Fruit fly (Drosophila melanogaster): ENCODE measurements around the gene Ppn.

Ppn gene

dm6 chr3R:28544538-28545393, 4.6 kb upstream of the Ppn start, which contains the start of gene mIF2:
Gene mIF2, minus strand, starts transcription at chr3R:28544817.
- TF ChIP-seq CG11617 (GFP tag; optimal IDR thresholded peaks at IDR 0.05) (no peak), CG33017 (tag; optimal IDR thresholded peaks at IDR 0.05) (no peak), Clk (GFP tag; optimal IDR thresholded peaks at IDR 0.05) (no peak), CG7101 (tag; optimal IDR thresholded peaks at IDR 0.05) (no peak), bab1 (GFP tag; optimal IDR thresholded peaks at IDR 0.05) (peak; percentile 8), CG14711 (tag; optimal IDR thresholded peaks at IDR 0.05) (peak; percentile 30), Hr96 (GFP tag; optimal IDR thresholded peaks at IDR 0.05) (no peak), kay (GFP tag; ENCODE audit: borderline replicate concordance) (peak; percentile 74), ovo (GFP tag; optimal IDR thresholded peaks at IDR 0.05) (no peak)

dm6 chr3R:28536794-28537193, 3.3 kb downstream of the Ppn start:
- TF ChIP-seq cic (GFP tag; optimal IDR thresholded peaks at IDR 0.05), result no peak
- no peak for TF ChIP-seq CG33017 (tag; optimal IDR thresholded peaks at IDR 0.05)
- TF ChIP-seq Mnt (GFP tag; optimal IDR thresholded peaks at IDR 0.05), result no peak
- TF ChIP-seq toe (GFP tag; optimal IDR thresholded peaks at IDR 0.05), result no peak
- no peak for TF ChIP-seq bab1 (GFP tag; optimal IDR thresholded peaks at IDR 0.05)
- no peak for TF ChIP-seq CG1620 (GFP tag; optimal IDR thresholded peaks at IDR 0.05)
- TF ChIP-seq CG7101 (tag; optimal IDR thresholded peaks at IDR 0.05), result no peak
- TF ChIP-seq CG11617 (GFP tag; optimal IDR thresholded peaks at IDR 0.05), result no peak
- no peak for TF ChIP-seq cnc (optimal IDR thresholded peaks at IDR 0.05)
- TF ChIP-seq pad (GFP tag; optimal IDR thresholded peaks at IDR 0.05), result no peak
- TF ChIP-seq CG7045 (GFP tag; optimal IDR thresholded peaks at IDR 0.05), result no peak
- no peak for TF ChIP-seq Clk (GFP tag; optimal IDR thresholded peaks at IDR 0.05)
- no peak for TF ChIP-seq tj (GFP tag; optimal IDR thresholded peaks at IDR 0.05)
- TF ChIP-seq kay (GFP tag; ENCODE audit: borderline replicate concordance), result no peak
- no peak for TF ChIP-seq ovo (GFP tag; optimal IDR thresholded peaks at IDR 0.05)
- no peak for TF ChIP-seq CG12768 (GFP tag; optimal IDR thresholded peaks at IDR 0.05)
- TF ChIP-seq Crg-1 (GFP tag; optimal IDR thresholded peaks at IDR 0.05), result no peak
- TF ChIP-seq CG5204 (GFP tag; optimal IDR thresholded peaks at IDR 0.05), result no peak
- no peak for TF ChIP-seq CG14711 (tag; optimal IDR thresholded peaks at IDR 0.05)

DNA sequence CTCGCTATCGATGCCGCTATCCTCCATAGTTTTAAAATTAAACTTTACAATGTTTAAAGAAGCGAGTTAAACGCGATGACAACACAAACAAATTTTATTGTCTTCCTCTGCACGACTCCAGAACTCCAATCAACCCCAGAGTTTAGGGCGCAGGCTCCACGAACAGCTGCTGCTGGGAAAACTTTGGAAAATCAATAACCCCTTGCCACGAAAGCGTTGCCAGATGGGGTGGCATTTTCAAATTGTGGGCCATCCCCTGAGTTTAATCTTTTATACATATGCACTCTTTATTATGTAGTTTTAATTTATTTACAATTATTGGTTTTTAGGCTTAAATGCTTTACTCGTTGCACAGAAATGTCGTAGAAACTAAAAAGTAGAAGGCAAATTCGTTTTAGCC, 19.7 kb downstream of the Ppn start, which contains the start of gene CG31051:
CG31051 (minus strand) TSS at position 115 of the 400 bp plus-strand sequence.
- TF ChIP-seq CG7045 (GFP tag; optimal IDR thresholded peaks at IDR 0.05) (no peak), CG5204 (GFP tag; optimal IDR thresholded peaks at IDR 0.05) (no peak), CG7101 (tag; optimal IDR thresholded peaks at IDR 0.05) (no peak), ovo (GFP tag; optimal IDR thresholded peaks at IDR 0.05) (no peak), Crg-1 (GFP tag; optimal IDR thresholded peaks at IDR 0.05) (no peak), Mnt (GFP tag; optimal IDR thresholded peaks at IDR 0.05) (no peak), CG12768 (GFP tag; optimal IDR thresholded peaks at IDR 0.05) (no peak), bab1 (GFP tag; optimal IDR thresholded peaks at IDR 0.05) (no peak)

DNA sequence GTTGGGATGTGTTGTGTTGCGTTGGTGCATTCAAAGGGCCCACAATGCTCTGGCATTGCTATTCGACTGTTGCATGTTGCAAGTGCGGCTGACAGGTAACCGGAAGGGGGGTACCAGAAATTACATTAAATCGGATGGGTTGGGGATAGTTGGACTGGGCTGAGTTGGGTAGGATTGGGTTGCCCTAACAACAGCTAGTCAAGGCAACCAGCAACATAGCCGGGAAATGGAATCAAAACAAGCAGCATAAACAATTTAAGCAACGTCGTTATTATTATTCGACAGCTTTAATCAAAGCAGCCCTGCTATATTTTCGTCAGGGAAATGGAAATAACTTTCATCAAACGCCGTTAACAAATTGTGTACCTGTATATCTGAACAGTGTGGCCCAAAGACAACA, 53.5 kb downstream of the Ppn start, which contains the start of gene Dhc98D:
Dhc98D (plus strand) TSS at position 301 of the 400 bp plus-strand sequence.
- TF ChIP-seq cic (GFP tag; optimal IDR thresholded peaks at IDR 0.05) (no peak), ovo (GFP tag; optimal IDR thresholded peaks at IDR 0.05) (no peak), CG1620 (GFP tag; optimal IDR thresholded peaks at IDR 0.05) (no peak), kay (GFP tag; ENCODE audit: borderline replicate concordance) (no peak), CG12768 (GFP tag; optimal IDR thresholded peaks at IDR 0.05) (no peak), CG7045 (GFP tag; optimal IDR thresholded peaks at IDR 0.05) (no peak), CG7101 (tag; optimal IDR thresholded peaks at IDR 0.05) (no peak), Hr96 (GFP tag; optimal IDR thresholded peaks at IDR 0.05) (no peak), CG14711 (tag; optimal IDR thresholded peaks at IDR 0.05) (no peak), CG5204 (GFP tag; optimal IDR thresholded peaks at IDR 0.05) (no peak), Clk (GFP tag; optimal IDR thresholded peaks at IDR 0.05) (no peak), CG11617 (GFP tag; optimal IDR thresholded peaks at IDR 0.05) (no peak)

- no peak for TF ChIP-seq Clk (GFP tag; optimal IDR thresholded peaks at IDR 0.05)
- no peak for TF ChIP-seq toe (GFP tag; optimal IDR thresholded peaks at IDR 0.05)
Measured at dm6 chr3R:28484257-28484656, 55.9 kb downstream of the Ppn start, which contains the start of gene CG1894. Gene CG1894, plus strand, starts transcription at chr3R:28484557.

Measured in whole organism, adult.